Worm (Caenorhabditis elegans) whole organism, early embryonic: ENCODE measurements around the gene C08F8.15.
"Not testable (repeated sequence)": the region's sequence is repeated elsewhere in the genome, so short reads cannot be mapped to it uniquely, and the experiment has no call there.

ENCODE experiments used
- B0310.2 ChIP-seq: sonication (generic microtip); optimal IDR thresholded peaks from 2 replicates; lab custom pipeline; 2016; ENCODE audit warnings: mild to moderate bottlenecking, missing genetic modification characterization, missing compliant biosample characterization
- F13C5.2 ChIP-seq: sonication (generic microtip); optimal IDR thresholded peaks from 2 replicates; lab custom pipeline; 2017; ENCODE audit warnings: mild to moderate bottlenecking, missing genetic modification characterization, inconsistent platforms, missing compliant biosample characterization
- aly-1 ChIP-seq: sonication (generic microtip); optimal IDR thresholded peaks from 2 replicates; lab custom pipeline; 2016; ENCODE audit warnings: missing genetic modification characterization, missing compliant biosample characterization
- ama-1 ChIP-seq: fragments of 150-350 bp; optimal IDR thresholded peaks from 2 replicates; lab custom pipeline; 2014
- ceh-13 ChIP-seq: fragments of 200-800 bp; sonication (Bioruptor generic); optimal IDR thresholded peaks from 2 replicates; lab custom pipeline; 2018; ENCODE audit warnings: mild to moderate bottlenecking, missing genetic modification characterization, missing compliant biosample characterization
- ceh-36 ChIP-seq: sonication (generic microtip); optimal IDR thresholded peaks from 2 replicates; lab custom pipeline; 2016; ENCODE audit warnings: missing genetic modification characterization, inconsistent platforms, missing compliant biosample characterization
- ets-7 ChIP-seq: sonication (generic microtip); optimal IDR thresholded peaks from 2 replicates; lab custom pipeline; 2016; ENCODE audit warnings: missing genotype, missing genetic modification characterization, missing compliant biosample characterization
- flt-1 ChIP-seq: fragments of 200-800 bp; sonication (Bioruptor generic); IDR thresholded peaks from 2 replicates; pipeline ENCODE4 v1.3.6; 2022; ENCODE audit warnings: missing genetic modification characterization, missing compliant biosample characterization
- hmbx-1 ChIP-seq: sonication (generic microtip); optimal IDR thresholded peaks from 2 replicates; lab custom pipeline; 2016; ENCODE audit warnings: mild to moderate bottlenecking, missing genetic modification characterization, missing compliant biosample characterization
- hmg-4 ChIP-seq: fragments of 200-800 bp; sonication (Bioruptor generic); optimal IDR thresholded peaks from 2 replicates; lab custom pipeline; 2018; ENCODE audit warnings: mild to moderate bottlenecking, missing genetic modification characterization, missing compliant biosample characterization
- hnd-1 ChIP-seq: sonication (generic microtip); optimal IDR thresholded peaks from 2 replicates; lab custom pipeline; 2016; ENCODE audit warnings: missing genetic modification characterization, missing compliant biosample characterization
- pes-1 ChIP-seq: fragments of 200-800 bp; sonication (Bioruptor generic); IDR thresholded peaks from 2 replicates; pipeline ENCODE4 v1.3.6; 2022; ENCODE audit warnings: missing genetic modification reagents, missing genetic modification characterization, missing compliant biosample characterization
- scrt-1 ChIP-seq: fragments of 200-800 bp; sonication (Bioruptor generic); IDR thresholded peaks from 2 replicates; pipeline ENCODE4 v1.3.6; 2022; ENCODE audit warnings: missing genetic modification characterization, missing compliant biosample characterization
- sea-1 ChIP-seq: fragments of 200-800 bp; sonication (Bioruptor generic); conservative IDR thresholded peaks from 2 replicates; pipeline ENCODE4 v1.3.6; 2022; ENCODE audit warnings: missing genetic modification characterization, missing compliant biosample characterization
- tbx-11 ChIP-seq: fragments of 200-800 bp; sonication (Bioruptor generic); IDR thresholded peaks from 2 replicates; pipeline ENCODE4 v1.3.6; 2022; ENCODE audit warnings: missing genetic modification characterization, missing compliant biosample characterization
- tbx-37 ChIP-seq: fragments of 200-800 bp; sonication (Bioruptor generic); conservative IDR thresholded peaks from 2 replicates; pipeline ENCODE4 v1.3.6; 2022; ENCODE audit warnings: missing genetic modification reagents, missing genetic modification characterization, missing compliant biosample characterization
- tra-4 ChIP-seq: sonication (generic microtip); optimal IDR thresholded peaks from 2 replicates; lab custom pipeline; 2017; ENCODE audit warnings: missing genetic modification characterization, missing compliant biosample characterization

Gene C08F8.15

ce11 chrIV:11160707-11161106, at the start of gene C08F8.15:
Gene C08F8.15 (minus strand): TSS chrIV:11160807.
- TF ChIP-seq F13C5.2 (tag; lab: Kevin White, UChicago) (no peak), sea-1 (GFP tag; lab: Robert Waterston, UW) (no peak), ama-1 (lab: Kevin White, UChicago) (no peak), ceh-36 (tag; lab: Kevin White, UChicago) (no peak), aly-1 (tag; lab: Kevin White, UChicago) (no peak)

ce11 chrIV:11207186-11207585, 46.6 kb upstream of the C08F8.15 start, which contains the start of gene R07H5.9:
Gene R07H5.9 (plus strand): TSS chrIV:11207486.
- TF ChIP-seq ama-1 (lab: Kevin White, UChicago) (no peak), ets-7 (tag; lab: Kevin White, UChicago) (no peak), ceh-13 (GFP tag; lab: Kevin White, UChicago) (no peak), ceh-36 (tag; lab: Kevin White, UChicago) (no peak), tra-4 (no peak), pes-1 (no peak)

ce11 chrIV:11202389-11202788, 41.8 kb upstream of the C08F8.15 start, which contains the start of gene R07H5.11:
Gene R07H5.11 (plus strand): TSS chrIV:11202768.
- not testable (repeated sequence) for TF ChIP-seq hmg-4 (GFP tag; lab: Kevin White, UChicago); sea-1 (GFP tag; lab: Robert Waterston, UW); flt-1

ce11 chrIV:11198983-11199382, 38.4 kb upstream of the C08F8.15 start, which contains the start of gene R07H5.16:
Gene R07H5.16 (plus strand): TSS chrIV:11199330.
- TF ChIP-seq pes-1; ets-7 (tag; lab: Kevin White, UChicago); tbx-11 (GFP tag; lab: Robert Waterston, UW): not testable (repeated sequence)

ce11 chrIV:11196866-11197265, 36.3 kb upstream of the C08F8.15 start:
- TF ChIP-seq scrt-1 (GFP tag; lab: Robert Waterston, UW) = peak; percentile 78
- peak; percentile 74 for TF ChIP-seq tbx-11 (GFP tag; lab: Robert Waterston, UW)
- peak; percentile 70; the same call in 1 of the 2 replicates for TF ChIP-seq tbx-37 (GFP tag; lab: Robert Waterston, UW)
- peak; percentile 77; the same call in 1 of the 2 replicates for TF ChIP-seq sea-1 (GFP tag; lab: Robert Waterston, UW)
- TF ChIP-seq flt-1 = peak; percentile 83

- TF ChIP-seq ama-1 (lab: Kevin White, UChicago) (no peak), aly-1 (tag; lab: Kevin White, UChicago) (no peak), sea-1 (GFP tag; lab: Robert Waterston, UW) (no peak)
Measured at ce11 chrIV:11189411-11189810, 28.8 kb upstream of the C08F8.15 start, which contains the start of gene fbxb-79. Gene fbxb-79 (minus strand): TSS chrIV:11189511.

ce11 chrIV:11186729-11187128, 26.1 kb upstream of the C08F8.15 start, which contains the start of gene sdz-27:
Gene sdz-27 (plus strand): TSS chrIV:11187029.
- TF ChIP-seq tra-4 (no peak), tbx-11 (GFP tag; lab: Robert Waterston, UW) (no peak), tbx-37 (GFP tag; lab: Robert Waterston, UW) (no peak), F13C5.2 (tag; lab: Kevin White, UChicago) (no peak), aly-1 (tag; lab: Kevin White, UChicago) (no peak), ama-1 (lab: Kevin White, UChicago) (no peak), ets-7 (tag; lab: Kevin White, UChicago) (no peak), hmg-4 (GFP tag; lab: Kevin White, UChicago) (no peak), flt-1 (no peak), scrt-1 (GFP tag; lab: Robert Waterston, UW) (no peak), pes-1 (no peak)

ce11 chrIV:11183991-11184390, 23.4 kb upstream of the C08F8.15 start, which contains the start of gene nuaf-3:
Gene nuaf-3 (plus strand): TSS chrIV:11184291.
- TF ChIP-seq ceh-13 (GFP tag; lab: Kevin White, UChicago) = no peak
- TF ChIP-seq F13C5.2 (tag; lab: Kevin White, UChicago) = no peak
- no peak for TF ChIP-seq aly-1 (tag; lab: Kevin White, UChicago)
- no peak for TF ChIP-seq tbx-11 (GFP tag; lab: Robert Waterston, UW)
- no peak for TF ChIP-seq pes-1
- TF ChIP-seq ama-1 (lab: Kevin White, UChicago) = no peak
- TF ChIP-seq hnd-1 (tag; lab: Kevin White, UChicago) = no peak
- no peak for TF ChIP-seq tbx-37 (GFP tag; lab: Robert Waterston, UW)
- TF ChIP-seq B0310.2 (tag; lab: Kevin White, UChicago) = no peak
- no peak for TF ChIP-seq flt-1

- TF ChIP-seq pes-1 (no peak), tbx-11 (GFP tag; lab: Robert Waterston, UW) (no peak), ceh-36 (tag; lab: Kevin White, UChicago) (no peak), scrt-1 (GFP tag; lab: Robert Waterston, UW) (no peak), tra-4 (no peak), F13C5.2 (tag; lab: Kevin White, UChicago) (no peak), aly-1 (tag; lab: Kevin White, UChicago) (no peak), sea-1 (GFP tag; lab: Robert Waterston, UW) (no peak), ama-1 (lab: Kevin White, UChicago) (no peak), flt-1 (no peak), hmbx-1 (tag; lab: Kevin White, UChicago) (no peak)
Measured at ce11 chrIV:11183013-11183412, 22.4 kb upstream of the C08F8.15 start, which contains the start of gene prx-14. Gene prx-14 (plus strand): TSS chrIV:11183132.
